Worm (Caenorhabditis elegans): ENCODE measurements around the gene srw-57.

DNA sequence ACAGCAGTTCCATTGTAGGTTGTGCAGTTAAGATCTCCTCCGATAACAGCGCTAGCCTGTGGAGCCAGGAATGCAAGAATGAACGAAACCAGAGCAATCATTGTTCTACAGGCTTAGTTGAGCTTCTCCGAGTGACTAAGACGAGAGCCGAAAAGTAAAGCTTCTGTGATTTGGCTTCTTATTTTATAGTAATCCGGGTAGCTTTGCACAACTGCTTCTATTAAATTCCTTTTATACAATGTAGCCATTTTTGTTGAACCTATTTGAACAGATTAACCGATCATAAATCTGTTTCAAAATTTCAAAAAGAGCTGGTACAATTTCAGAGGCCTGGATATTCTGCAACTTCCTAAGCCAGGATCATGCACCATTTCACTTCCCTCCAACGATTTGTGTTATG lies 37.4 kb downstream of the srw-57 start, which contains the start of gene F35E8.9:
- TF ChIP-seq med-1 (GFP tag; optimal IDR thresholded peaks at IDR 0.05; ENCODE audit: insufficient read depth) (no peak), ztf-23 (GFP tag; IDR thresholded peaks at IDR 0.05) (no peak), T22C8.4 (GFP tag; IDR thresholded peaks at IDR 0.05) (no peak), klf-2 (GFP tag; conservative IDR thresholded peaks at IDR 0.05) (no peak), ref-1 (GFP tag; conservative IDR thresholded peaks at IDR 0.05) (no peak), flt-1 (GFP tag; IDR thresholded peaks at IDR 0.05) (no peak), cog-1 (tag; optimal IDR thresholded peaks at IDR 0.05) (no peak)
